Fruit fly (Drosophila melanogaster) whole organism, pupa: Measurements from ENCODE around the gene IPIP.
A peak's percentile ranks its signal among the peaks of the same experiment; 100 is the strongest.

ENCODE experiments used
- CG10348 ChIP-seq: fragments of 200-800 bp; sonication (Bioruptor generic); IDR thresholded peaks from 2 replicates; pipeline ENCODE4 v1.3.6; 2022; ENCODE audit warnings: missing biosample characterization, missing genetic modification characterization
- CG12605 ChIP-seq: fragments of 200-800 bp; sonication (Bioruptor generic); IDR thresholded peaks from 2 replicates; pipeline ENCODE4 v1.3.6; 2022; ENCODE audit warnings: missing biosample characterization, missing genetic modification characterization
- CG13204 ChIP-seq: fragments of 200-800 bp; sonication (Bioruptor generic); optimal IDR thresholded peaks from 2 replicates; lab custom pipeline; 2018; ENCODE audit warnings: missing biosample characterization, mild to moderate bottlenecking, missing genetic modification characterization, moderate library complexity
- CG14655 ChIP-seq: fragments of 200-800 bp; sonication (Bioruptor generic); optimal IDR thresholded peaks from 3 replicates; lab custom pipeline; 2017; ENCODE audit warnings: mild to moderate bottlenecking, missing biosample characterization, missing genetic modification reagents, missing genetic modification characterization
- CG15710 ChIP-seq: fragments of 200-800 bp; sonication (Bioruptor generic); optimal IDR thresholded peaks from 2 replicates; lab custom pipeline; 2018; ENCODE audit warnings: missing biosample characterization, mild to moderate bottlenecking, missing genetic modification characterization, moderate library complexity
- CG17806 ChIP-seq: fragments of 200-800 bp; sonication (Bioruptor generic); optimal IDR thresholded peaks from 2 replicates; lab custom pipeline; 2018; ENCODE audit warnings: missing biosample characterization, mild to moderate bottlenecking, missing genetic modification characterization, moderate library complexity
- CG32121 ChIP-seq: fragments of 200-800 bp; sonication (Bioruptor generic); IDR thresholded peaks from 2 replicates; pipeline ENCODE4 v1.3.6; 2022; ENCODE audit warnings: missing biosample characterization, missing genetic modification characterization
- CG34367 ChIP-seq: fragments of 200-800 bp; sonication (Bioruptor generic); optimal IDR thresholded peaks from 2 replicates; lab custom pipeline; 2018; ENCODE audit warnings: missing biosample characterization, mild to moderate bottlenecking, missing genetic modification characterization
- CG4496 ChIP-seq: fragments of 200-800 bp; sonication (Bioruptor generic); IDR thresholded peaks from 3 replicates; pipeline ENCODE4 v1.3.6; 2022; ENCODE audit warnings: missing biosample characterization, missing genetic modification characterization
- CG8159 ChIP-seq: fragments of 200-800 bp; sonication (Bioruptor generic); optimal IDR thresholded peaks from 3 replicates; lab custom pipeline; 2018; ENCODE audit warnings: missing biosample characterization, mild to moderate bottlenecking, missing genetic modification characterization, moderate library complexity
- CG8301 ChIP-seq: fragments of 200-800 bp; sonication (Bioruptor generic); optimal IDR thresholded peaks from 2 replicates; lab custom pipeline; 2018; ENCODE audit warnings: missing biosample characterization, mild to moderate bottlenecking, missing genetic modification characterization
- CG9948 ChIP-seq: fragments of 200-800 bp; sonication (Bioruptor generic); optimal IDR thresholded peaks from 2 replicates; lab custom pipeline; 2018; ENCODE audit warnings: missing biosample characterization, mild to moderate bottlenecking, missing genetic modification characterization, moderate library complexity
- D1 ChIP-seq: fragments of 200-800 bp; sonication (Bioruptor generic); optimal IDR thresholded peaks from 2 replicates; lab custom pipeline; 2018; ENCODE audit warnings: missing biosample characterization, mild to moderate bottlenecking, missing genetic modification characterization, moderate library complexity
- EcR ChIP-seq: fragments of 200-800 bp; sonication (Bioruptor generic); optimal IDR thresholded peaks from 3 replicates; lab custom pipeline; 2019; ENCODE audit warnings: missing biosample characterization, missing genetic modification characterization, mild to moderate bottlenecking, moderate library complexity, missing genetic modification reagents
- Ets98B ChIP-seq: fragments of 200-800 bp; sonication (Bioruptor generic); IDR thresholded peaks from 2 replicates; pipeline ENCODE4 v1.3.6; 2022; ENCODE audit warnings: missing biosample characterization, missing genetic modification characterization
- Pif1A ChIP-seq: fragments of 200-800 bp; sonication (Bioruptor generic); optimal IDR thresholded peaks from 3 replicates; lab custom pipeline; 2016; ENCODE audit warnings: missing biosample characterization, missing genetic modification characterization
- Pif1B ChIP-seq: fragments of 200-800 bp; sonication (Bioruptor generic); optimal IDR thresholded peaks from 3 replicates; lab custom pipeline; 2016; ENCODE audit warnings: missing biosample characterization, missing genetic modification characterization
- Snoo ChIP-seq: fragments of 200-800 bp; sonication (Bioruptor generic); optimal IDR thresholded peaks from 3 replicates; lab custom pipeline; 2017; ENCODE audit warnings: missing biosample characterization, mild to moderate bottlenecking, missing genetic modification characterization, inconsistent platforms
- fd96Ca ChIP-seq: fragments of 200-800 bp; sonication (Bioruptor generic); IDR thresholded peaks from 3 replicates; pipeline ENCODE4 v1.3.6; 2022; ENCODE audit warnings: missing biosample characterization, missing genetic modification characterization
- gl ChIP-seq: fragments of 200-800 bp; sonication (Bioruptor generic); optimal IDR thresholded peaks from 2 replicates; lab custom pipeline; 2018; ENCODE audit warnings: missing biosample characterization, mild to moderate bottlenecking, missing genetic modification characterization
- rn ChIP-seq: fragments of 200-800 bp; sonication (Bioruptor generic); IDR thresholded peaks from 2 replicates; pipeline ENCODE4 v1.3.6; 2022; ENCODE audit warnings: missing biosample characterization, missing genetic modification characterization

Gene IPIP

dm6 chr2L:6045484-6045883 lies 2.3 kb upstream of the IPIP start:
- no peak for TF ChIP-seq CG10348 (GFP tag; lab: Robert Waterston, UW)
- TF ChIP-seq fd96Ca (GFP tag; lab: Robert Waterston, UW): no peak
- TF ChIP-seq EcR (GFP tag; lab: Kevin White, UChicago): no peak
- no peak for TF ChIP-seq CG4496 (GFP tag; lab: Robert Waterston, UW)

dm6 chr2L:6045972-6046718 lies 1.7 kb upstream of the IPIP start, which contains the start of gene Pfas:
Gene Pfas (minus strand): TSS chr2L:6046050.
- peak; percentile 50 for TF ChIP-seq CG8159 (tag; lab: Kevin White, UChicago)
- TF ChIP-seq gl: peak; percentile 3
- no peak for TF ChIP-seq CG10348 (GFP tag; lab: Robert Waterston, UW)
- no peak for TF ChIP-seq Pif1A (GFP tag; lab: Kevin White, UChicago)
- TF ChIP-seq CG14655 (GFP tag; lab: Kevin White, UChicago): no peak
- peak; percentile 35 for TF ChIP-seq CG9948 (tag; lab: Kevin White, UChicago)
- TF ChIP-seq CG15710: peak; percentile 53
- no peak for TF ChIP-seq Pif1B (GFP tag; lab: Kevin White, UChicago)
- peak; percentile 60; the same call in 1 of the 3 replicates for TF ChIP-seq CG4496 (GFP tag; lab: Robert Waterston, UW)
- peak; percentile 68; the same call in 2 of the 3 replicates for TF ChIP-seq fd96Ca (GFP tag; lab: Robert Waterston, UW)
- TF ChIP-seq EcR (GFP tag; lab: Kevin White, UChicago): peak; percentile 96
- TF ChIP-seq CG8301: peak; percentile 50
- peak; percentile 61 for TF ChIP-seq CG32121 (GFP tag; lab: Robert Waterston, UW)
- peak; percentile 65 for TF ChIP-seq Ets98B (GFP tag; lab: Robert Waterston, UW)
- peak; percentile 46 for TF ChIP-seq Snoo (tag; lab: Kevin White, UChicago)
- TF ChIP-seq CG34367 (tag; lab: Kevin White, UChicago): peak; percentile 28
- peak; percentile 51 for TF ChIP-seq CG17806

dm6 chr2L:6046865-6047264 lies 937 bp upstream of the IPIP start:
- TF ChIP-seq CG8301 (no peak), Pif1B (GFP tag; lab: Kevin White, UChicago) (no peak)
- TF ChIP-seq, all 21 proteins: peak for 0

dm6 chr2L:6048542-6048941 lies 740 bp downstream of the IPIP start, which contains the start of the genes CG34179 and slmo:
Gene CG34179 (minus strand): TSS chr2L:6048706.
Gene slmo (minus strand): TSS chr2L:6048706.
- no peak for TF ChIP-seq Pif1A (GFP tag; lab: Kevin White, UChicago)
- TF ChIP-seq fd96Ca (GFP tag; lab: Robert Waterston, UW): no peak

- TF ChIP-seq CG4496 (GFP tag; lab: Robert Waterston, UW): peak; percentile 8; the same call in 1 of the 3 replicates
- TF ChIP-seq CG34367 (tag; lab: Kevin White, UChicago): no peak
Measured at dm6 chr2L:6050575-6050974, 2.8 kb downstream of the IPIP start, which contains the start of gene CG9135. Gene CG9135 (plus strand): TSS chr2L:6050800.

dm6 chr2L:6051212-6051621 lies 3.4 kb downstream of the IPIP start:
- TF ChIP-seq EcR (GFP tag; lab: Kevin White, UChicago): peak; percentile 72
- TF ChIP-seq CG4496 (GFP tag; lab: Robert Waterston, UW): peak; percentile 96
- TF ChIP-seq CG32121 (GFP tag; lab: Robert Waterston, UW): peak; percentile 95
- peak; percentile 96 for TF ChIP-seq Pif1B (GFP tag; lab: Kevin White, UChicago)
- peak; percentile 97 for TF ChIP-seq CG12605
- peak; percentile 65; the same call in 1 of the 2 replicates for TF ChIP-seq rn (GFP tag; lab: Robert Waterston, UW)
- TF ChIP-seq Ets98B (GFP tag; lab: Robert Waterston, UW): peak; percentile 97
- TF ChIP-seq CG8301: peak; percentile 97
- TF ChIP-seq Pif1A (GFP tag; lab: Kevin White, UChicago): peak; percentile 98
- TF ChIP-seq CG14655 (GFP tag; lab: Kevin White, UChicago): peak; percentile 93
- TF ChIP-seq CG34367 (tag; lab: Kevin White, UChicago): peak; percentile 94
- peak; percentile 93 for TF ChIP-seq gl
- peak; percentile 94 for TF ChIP-seq CG8159 (tag; lab: Kevin White, UChicago)
- no peak for TF ChIP-seq CG10348 (GFP tag; lab: Robert Waterston, UW)
- TF ChIP-seq CG13204 (GFP tag; lab: Kevin White, UChicago): peak; percentile 93
- peak; percentile 90 for TF ChIP-seq CG9948 (tag; lab: Kevin White, UChicago)
- TF ChIP-seq CG17806: peak; percentile 93
- TF ChIP-seq fd96Ca (GFP tag; lab: Robert Waterston, UW): peak; percentile 94
- TF ChIP-seq Snoo (tag; lab: Kevin White, UChicago): peak; percentile 96
- peak; percentile 94 for TF ChIP-seq CG15710
- TF ChIP-seq D1: no peak
